Fruit fly (Drosophila melanogaster) whole organism, prepupa: ENCODE results near the gene Mnt.

Experiments used
- Blimp-1 ChIP-seq: fragments of 200-800 bp; sonication (Bioruptor generic); optimal IDR thresholded peaks from 3 replicates; lab custom pipeline; 2017; ENCODE audit warnings: missing biosample characterization, missing genetic modification characterization, mild to moderate bottlenecking, moderate library complexity, missing genetic modification reagents
- CG10631 ChIP-seq: fragments of 200-800 bp; sonication (Bioruptor generic); optimal IDR thresholded peaks from 2 replicates; lab custom pipeline; 2016; ENCODE audit warnings: missing biosample characterization, missing genetic modification characterization
- CG10669 ChIP-seq: fragments of 200-800 bp; sonication (Bioruptor generic); optimal IDR thresholded peaks from 3 replicates; lab custom pipeline; 2018; ENCODE audit warnings: missing biosample characterization, mild to moderate bottlenecking, missing genetic modification characterization, moderate library complexity
- CG11294 ChIP-seq: fragments of 200-800 bp; sonication (Bioruptor generic); IDR thresholded peaks from 2 replicates; pipeline ENCODE4 v1.3.6; 2022; ENCODE audit warnings: missing biosample characterization, missing genetic modification characterization
- CG11762 ChIP-seq: fragments of 200-800 bp; sonication (Bioruptor generic); optimal IDR thresholded peaks from 3 replicates; lab custom pipeline; 2016; ENCODE audit warnings: missing biosample characterization, missing genetic modification characterization; ENCODE audit not compliant: insufficient read depth
- CG11902 ChIP-seq: fragments of 200-800 bp; sonication (Bioruptor generic); optimal IDR thresholded peaks from 3 replicates; lab custom pipeline; 2016; ENCODE audit warnings: missing biosample characterization, missing genetic modification characterization
- CG15336 ChIP-seq: fragments of 200-800 bp; sonication (Bioruptor generic); IDR thresholded peaks from 2 replicates; pipeline ENCODE4 v1.3.6; 2022; ENCODE audit warnings: missing biosample characterization, missing genetic modification characterization
- CG1621 ChIP-seq: fragments of 200-800 bp; sonication (Bioruptor generic); optimal IDR thresholded peaks from 3 replicates; lab custom pipeline; 2018; ENCODE audit warnings: missing biosample characterization, mild to moderate bottlenecking, missing genetic modification characterization
- CG16779 ChIP-seq: fragments of 200-800 bp; sonication (Bioruptor generic); optimal IDR thresholded peaks from 3 replicates; lab custom pipeline; 2017; ENCODE audit warnings: missing biosample characterization, mild to moderate bottlenecking, missing genetic modification characterization
- CG32006 ChIP-seq: fragments of 200-800 bp; sonication (Bioruptor generic); optimal IDR thresholded peaks from 3 replicates; lab custom pipeline; 2017; ENCODE audit warnings: missing biosample characterization, mild to moderate bottlenecking, missing genetic modification characterization
- CG34406 ChIP-seq: fragments of 200-800 bp; sonication (Bioruptor generic); optimal IDR thresholded peaks from 3 replicates; lab custom pipeline; 2016; ENCODE audit warnings: missing biosample characterization, missing genetic modification characterization
- CG3919 ChIP-seq: fragments of 200-800 bp; sonication (Bioruptor generic); optimal IDR thresholded peaks from 3 replicates; lab custom pipeline; 2016; ENCODE audit warnings: missing biosample characterization, missing genetic modification characterization
- CG4318 ChIP-seq: fragments of 200-800 bp; sonication (Bioruptor generic); optimal IDR thresholded peaks from 3 replicates; lab custom pipeline; 2017; ENCODE audit warnings: missing biosample characterization, mild to moderate bottlenecking, missing genetic modification characterization
- CG6163 ChIP-seq: fragments of 200-800 bp; sonication (Bioruptor generic); IDR thresholded peaks from 3 replicates; pipeline ENCODE4 v1.3.6; 2022; ENCODE audit warnings: missing biosample characterization, missing genetic modification characterization
- CG6792 ChIP-seq: fragments of 200-800 bp; sonication (Bioruptor generic); optimal IDR thresholded peaks from 3 replicates; lab custom pipeline; 2016; ENCODE audit warnings: missing biosample characterization, missing genetic modification characterization
- CG6808 ChIP-seq: fragments of 200-800 bp; sonication (Bioruptor generic); optimal IDR thresholded peaks from 3 replicates; lab custom pipeline; 2017; ENCODE audit warnings: missing biosample characterization, missing genetic modification characterization, mild to moderate bottlenecking, moderate library complexity, missing genetic modification reagents
- CG6854 ChIP-seq: fragments of 200-800 bp; sonication (Bioruptor generic); optimal IDR thresholded peaks from 2 replicates; lab custom pipeline; 2017; ENCODE audit warnings: missing biosample characterization, mild to moderate bottlenecking, missing genetic modification characterization
- CG7368 ChIP-seq: fragments of 200-800 bp; sonication (Bioruptor generic); optimal IDR thresholded peaks from 3 replicates; lab custom pipeline; 2016; ENCODE audit warnings: missing biosample characterization, missing genetic modification characterization
- CG8119 ChIP-seq: fragments of 200-800 bp; sonication (Bioruptor generic); IDR thresholded peaks from 3 replicates; pipeline ENCODE4 v1.3.6; 2022; ENCODE audit warnings: missing biosample characterization, missing genetic modification characterization
- CG8319 ChIP-seq: fragments of 200-800 bp; sonication (Bioruptor generic); optimal IDR thresholded peaks from 3 replicates; lab custom pipeline; 2016; ENCODE audit warnings: missing biosample characterization, missing genetic modification characterization
- CG8632 ChIP-seq: fragments of 200-800 bp; sonication (Bioruptor generic); optimal IDR thresholded peaks from 3 replicates; lab custom pipeline; 2016; ENCODE audit warnings: missing biosample characterization, missing genetic modification characterization
- CG9139 ChIP-seq: fragments of 200-800 bp; sonication (Bioruptor generic); optimal IDR thresholded peaks from 3 replicates; lab custom pipeline; 2017; ENCODE audit warnings: missing biosample characterization, mild to moderate bottlenecking, missing genetic modification characterization
- Eip75B ChIP-seq: fragments of 200-800 bp; sonication (Bioruptor generic); optimal IDR thresholded peaks from 3 replicates; lab custom pipeline; 2016; ENCODE audit warnings: missing biosample characterization, missing genetic modification characterization
- Eip78C ChIP-seq: fragments of 200-800 bp; sonication (Bioruptor generic); peaks from one replicate; lab custom pipeline; 2016; ENCODE audit warnings: missing biosample characterization, missing genetic modification characterization
- Eip93F ChIP-seq: fragments of 200-800 bp; sonication (Bioruptor generic); optimal IDR thresholded peaks from 2 replicates; lab custom pipeline; 2016; ENCODE audit warnings: missing biosample characterization, mild to moderate bottlenecking, missing genetic modification characterization
- Ets21C ChIP-seq: fragments of 200-800 bp; sonication (Bioruptor generic); optimal IDR thresholded peaks from 3 replicates; lab custom pipeline; 2016; ENCODE audit warnings: missing biosample characterization, missing genetic modification characterization
- Ets96B ChIP-seq: fragments of 200-800 bp; optimal IDR thresholded peaks from 2 replicates; lab custom pipeline; 2019; ENCODE audit warnings: missing biosample characterization, mild to moderate bottlenecking, missing genetic modification characterization, moderate library complexity
- Gug ChIP-seq: fragments of 200-800 bp; sonication (Bioruptor generic); IDR thresholded peaks from 2 replicates; pipeline ENCODE4 v1.3.6; 2022; ENCODE audit warnings: missing biosample characterization, missing genetic modification characterization
- Hr38 ChIP-seq: sonication (Bioruptor generic); optimal IDR thresholded peaks from 2 replicates; lab custom pipeline; 2016; ENCODE audit warnings: missing biosample characterization, missing genetic modification characterization
- Hr39 ChIP-seq: fragments of 200-800 bp; sonication (Bioruptor generic); optimal IDR thresholded peaks from 2 replicates; lab custom pipeline; 2016; ENCODE audit warnings: missing biosample characterization, missing genetic modification characterization
- Hr4 ChIP-seq: fragments of 200-800 bp; sonication (Bioruptor generic); optimal IDR thresholded peaks from 3 replicates; lab custom pipeline; 2016; ENCODE audit warnings: missing biosample characterization, missing genetic modification characterization
- Lpt ChIP-seq: fragments of 200-800 bp; sonication (Bioruptor generic); optimal IDR thresholded peaks from 3 replicates; lab custom pipeline; 2016; ENCODE audit warnings: missing biosample characterization, missing genetic modification characterization
- Met ChIP-seq: fragments of 200-800 bp; sonication (Bioruptor generic); optimal IDR thresholded peaks from 3 replicates; lab custom pipeline; 2016; ENCODE audit warnings: missing biosample characterization, missing genetic modification characterization
- OdsH ChIP-seq: fragments of 200-800 bp; sonication (Bioruptor generic); optimal IDR thresholded peaks from 3 replicates; lab custom pipeline; 2016; ENCODE audit warnings: missing biosample characterization, missing genetic modification characterization
- Sox102F ChIP-seq: fragments of 200-800 bp; sonication (Bioruptor generic); optimal IDR thresholded peaks from 2 replicates; lab custom pipeline; 2016; ENCODE audit warnings: missing biosample characterization, mild to moderate bottlenecking, missing genetic modification characterization
- Sox14 ChIP-seq: fragments of 200-800 bp; sonication (Bioruptor generic); optimal IDR thresholded peaks from 3 replicates; lab custom pipeline; 2016; ENCODE audit warnings: missing biosample characterization, missing genetic modification characterization
- Sox15 ChIP-seq: fragments of 200-800 bp; sonication (Bioruptor generic); optimal IDR thresholded peaks from 3 replicates; lab custom pipeline; 2016; ENCODE audit warnings: missing biosample characterization, missing genetic modification characterization
- achi ChIP-seq: fragments of 200-800 bp; sonication (Bioruptor generic); optimal IDR thresholded peaks from 3 replicates; lab custom pipeline; 2016; ENCODE audit warnings: missing biosample characterization, missing genetic modification characterization
- cyc ChIP-seq: fragments of 200-800 bp; sonication (Bioruptor generic); optimal IDR thresholded peaks from 3 replicates; lab custom pipeline; 2016; ENCODE audit warnings: missing biosample characterization, missing genetic modification characterization
- dsx ChIP-seq: fragments of 200-800 bp; optimal IDR thresholded peaks from 3 replicates; lab custom pipeline; 2019; ENCODE audit warnings: missing biosample characterization, mild to moderate bottlenecking, missing genetic modification characterization, moderate library complexity; ENCODE audit not compliant: poor library complexity, severe bottlenecking
- eg ChIP-seq: fragments of 200-800 bp; sonication (Bioruptor generic); IDR thresholded peaks from 3 replicates; pipeline ENCODE4 v1.3.6; 2022; ENCODE audit warnings: missing biosample characterization, missing genetic modification characterization
- fd59A ChIP-seq: fragments of 200-800 bp; sonication (Bioruptor generic); optimal IDR thresholded peaks from 2 replicates; lab custom pipeline; 2017; ENCODE audit warnings: missing biosample characterization, mild to moderate bottlenecking, missing genetic modification characterization, missing genetic modification reagents
- fd85E ChIP-seq: fragments of 200-800 bp; sonication (Bioruptor generic); optimal IDR thresholded peaks from 3 replicates; lab custom pipeline; 2016; ENCODE audit warnings: missing biosample characterization, missing genetic modification characterization
- lz ChIP-seq: fragments of 200-800 bp; sonication (Bioruptor generic); optimal IDR thresholded peaks from 3 replicates; lab custom pipeline; 2016; ENCODE audit warnings: missing biosample characterization, missing genetic modification characterization
- net ChIP-seq: fragments of 200-800 bp; sonication (Bioruptor generic); optimal IDR thresholded peaks from 3 replicates; lab custom pipeline; 2016; ENCODE audit warnings: missing biosample characterization, missing genetic modification characterization
- pdm3 ChIP-seq: fragments of 200-800 bp; sonication (Bioruptor generic); optimal IDR thresholded peaks from 3 replicates; lab custom pipeline; 2016; ENCODE audit warnings: missing biosample characterization, missing genetic modification characterization
- salr ChIP-seq, 2 experiments: fragments of 200-800 bp; sonication (Bioruptor generic); optimal IDR thresholded peaks; 3 replicates each; lab custom pipeline; 2016 to 2018; ENCODE audit warnings: missing biosample characterization in 2 of 2, missing genetic modification characterization in 2 of 2, mild to moderate bottlenecking in 1 of 2
- spab ChIP-seq: fragments of 200-800 bp; sonication (Bioruptor generic); optimal IDR thresholded peaks from 2 replicates; lab custom pipeline; 2017; ENCODE audit warnings: missing biosample characterization, mild to moderate bottlenecking, missing genetic modification characterization, missing genetic modification reagents
- topi ChIP-seq: fragments of 200-800 bp; sonication (Bioruptor generic); optimal IDR thresholded peaks from 3 replicates; lab custom pipeline; 2016; ENCODE audit warnings: missing biosample characterization, missing genetic modification characterization
- vri ChIP-seq: fragments of 200-800 bp; sonication (Bioruptor generic); optimal IDR thresholded peaks from 3 replicates; lab custom pipeline; 2016; ENCODE audit warnings: missing biosample characterization, mild to moderate bottlenecking, missing genetic modification characterization

Mnt gene

DNA sequence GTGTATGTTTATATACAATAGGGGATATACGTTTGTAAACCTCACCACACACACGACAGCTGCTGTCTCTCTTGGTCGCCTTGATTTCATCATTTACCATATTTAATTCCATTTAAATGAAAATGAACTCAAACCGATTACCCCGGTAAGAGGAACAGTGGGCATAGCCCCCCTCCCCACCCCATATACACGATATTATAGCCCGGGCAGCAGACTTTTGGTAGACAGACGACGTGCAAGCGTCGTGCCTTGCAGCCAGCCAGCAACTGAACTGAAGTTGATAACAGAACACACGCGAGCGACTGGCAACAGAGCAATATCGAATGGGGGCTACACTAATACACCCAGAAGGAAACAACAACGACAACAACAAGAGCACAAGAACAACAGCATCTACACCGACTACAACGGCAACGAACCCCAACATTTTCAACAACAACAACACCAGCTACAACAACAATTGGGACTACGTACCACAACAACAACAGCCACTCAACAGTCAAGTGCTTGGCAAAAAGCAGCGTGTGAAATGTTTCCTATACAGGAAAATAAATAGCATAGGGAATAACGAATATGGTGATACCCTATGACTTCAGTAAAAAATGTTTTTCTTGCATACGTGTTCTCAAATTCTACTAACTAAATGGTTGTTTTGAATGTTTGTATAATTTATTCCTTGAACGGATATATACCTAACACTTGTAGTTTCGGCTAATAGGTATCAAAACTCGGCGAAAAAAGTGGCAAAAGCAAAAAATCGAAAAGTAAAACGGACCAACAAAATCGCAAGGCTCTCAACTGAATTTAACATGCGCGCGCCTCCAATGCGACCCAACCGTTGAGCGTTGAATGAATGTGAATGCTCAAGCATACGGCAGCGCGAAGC lies 71.6 kb downstream of the Mnt start:
- TF ChIP-seq Hr38 (GFP tag; lab: Kevin White, UChicago) (no peak), Sox102F (peak; percentile 85), CG34406 (GFP tag; lab: Kevin White, UChicago) (peak; percentile 83), dsx (GFP tag; lab: Kevin White, UChicago) (peak; percentile 79), Hr4 (GFP tag; lab: Kevin White, UChicago) (peak; percentile 90), CG8319 (GFP tag; lab: Kevin White, UChicago) (peak; percentile 77), CG8632 (GFP tag; lab: Kevin White, UChicago) (peak; percentile 84), topi (GFP tag; lab: Kevin White, UChicago) (peak; percentile 93), Met (GFP tag; lab: Kevin White, UChicago) (peak; percentile 93), CG6163 (GFP tag; lab: Robert Waterston, UW) (peak; percentile 87), net (peak; percentile 80), cyc (GFP tag; lab: Kevin White, UChicago) (peak; percentile 91), CG4318 (GFP tag; lab: Kevin White, UChicago) (peak; percentile 76), CG6808 (GFP tag; lab: Kevin White, UChicago) (peak; percentile 92), CG3919 (GFP tag; lab: Kevin White, UChicago) (peak; percentile 83), Eip75B (peak; percentile 84), eg (peak; percentile 93), Blimp-1 (GFP tag; lab: Kevin White, UChicago) (peak; percentile 43), OdsH (GFP tag; lab: Kevin White, UChicago) (peak; percentile 89), fd59A (GFP tag; lab: Kevin White, UChicago) (peak; percentile 82), spab (GFP tag; lab: Kevin White, UChicago) (peak; percentile 80), Sox15 (GFP tag; lab: Kevin White, UChicago) (peak; percentile 84), vri (GFP tag; lab: Kevin White, UChicago) (peak; percentile 53), lz (peak; percentile 93), CG6792 (GFP tag; lab: Kevin White, UChicago) (peak; percentile 84), CG10631 (GFP tag; lab: Kevin White, UChicago) (peak; percentile 88), Eip93F (peak; percentile 19), salr (GFP tag; optimal IDR thresholded peaks at IDR 0.05; lab: Kevin White, UChicago) (peak; percentile 60 to 69), CG8119 (GFP tag; lab: Robert Waterston, UW) (peak; percentile 93), CG15336 (GFP tag; lab: Robert Waterston, UW) (peak; percentile 93), Hr39 (GFP tag; lab: Kevin White, UChicago) (peak; percentile 92), CG11902 (GFP tag; lab: Kevin White, UChicago) (peak; percentile 82), pdm3 (GFP tag; lab: Kevin White, UChicago) (peak; percentile 92), CG10669 (GFP tag; lab: Kevin White, UChicago) (peak; percentile 89), Gug (GFP tag; lab: Robert Waterston, UW) (peak; percentile 90), CG7368 (GFP tag; lab: Kevin White, UChicago) (peak; percentile 82), Eip78C (GFP tag; lab: Kevin White, UChicago) (peak; percentile 98), CG9139 (GFP tag; lab: Kevin White, UChicago) (peak; percentile 73), CG16779 (peak; percentile 76), Lpt (GFP tag; lab: Kevin White, UChicago) (peak; percentile 65), Ets21C (GFP tag; lab: Kevin White, UChicago) (peak; percentile 89), CG11762 (GFP tag; lab: Kevin White, UChicago) (peak; percentile 75), Ets96B (peak; percentile 89), fd85E (GFP tag; lab: Kevin White, UChicago) (peak; percentile 31), CG11294 (peak; percentile 84), CG1621 (tag; lab: Kevin White, UChicago) (peak; percentile 85), CG32006 (peak; percentile 83), CG6854 (GFP tag; lab: Kevin White, UChicago) (peak; percentile 19), achi (GFP tag; lab: Kevin White, UChicago) (peak; percentile 90), Sox14 (peak; percentile 91)
